Worm (Caenorhabditis elegans): ENCODE data around the gene F47D12.9.

DNA sequence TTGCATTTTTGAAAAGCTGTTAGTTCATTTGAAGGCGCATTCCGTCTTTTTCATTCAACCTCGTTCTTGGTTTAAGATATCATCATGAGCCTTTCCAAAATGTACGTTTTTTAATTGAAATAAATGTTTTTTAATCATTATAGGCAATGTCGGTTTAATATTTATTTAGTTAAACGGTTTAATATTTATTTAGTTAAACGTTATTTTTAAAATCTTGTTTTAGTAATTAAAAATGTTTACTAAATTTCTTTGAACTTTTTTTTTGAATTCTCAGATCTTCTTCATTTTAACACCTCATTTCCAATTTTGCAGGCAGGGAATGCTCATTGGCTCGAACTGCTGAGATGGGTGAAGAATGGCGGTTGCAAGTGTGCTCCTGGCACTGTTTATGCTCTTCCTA lies 5.9 kb upstream of the F47D12.9 start, which contains the start of gene gar-2:
- TF ChIP-seq ceh-28 (tag; optimal IDR thresholded peaks at IDR 0.05) (no peak), nhr-76 (tag; optimal IDR thresholded peaks at IDR 0.05) (no peak), unc-62 (GFP tag; optimal IDR thresholded peaks at IDR 0.05) (no peak), egl-27 (tag; optimal IDR thresholded peaks at IDR 0.05) (no peak), pha-4 (tag; optimal IDR thresholded peaks at IDR 0.05) (no peak), nhr-77 (tag; optimal IDR thresholded peaks at IDR 0.05) (no peak), mdl-1 (tag; optimal IDR thresholded peaks at IDR 0.05) (no peak), nhr-28 (tag; optimal IDR thresholded peaks at IDR 0.05) (no peak), ama-1 (optimal IDR thresholded peaks at IDR 0.05) (no peak), nfya-1 (tag; optimal IDR thresholded peaks at IDR 0.05; ENCODE audit: insufficient read depth) (no peak), ceh-82 (tag; optimal IDR thresholded peaks at IDR 0.05) (no peak), snpc-4 (tag; optimal IDR thresholded peaks at IDR 0.05) (no peak)

All from whole organism, L3 larva.